Worm (Caenorhabditis elegans) whole organism, late embryonic: ENCODE data around the gene sca-1.

Experiments
- C08G9.2 ChIP-seq: sonication (generic microtip); optimal IDR thresholded peaks from 2 replicates; lab custom pipeline; 2016; ENCODE audit warnings: mild to moderate bottlenecking, missing genetic modification characterization, moderate library complexity, missing compliant biosample characterization
- C38D4.7 ChIP-seq: fragments of 200-800 bp; sonication (Bioruptor generic); optimal IDR thresholded peaks from 2 replicates; lab custom pipeline; 2018; ENCODE audit warnings: mild to moderate bottlenecking, missing genetic modification characterization, moderate library complexity, missing compliant biosample characterization
- F13H6.1 ChIP-seq: sonication (generic microtip); optimal IDR thresholded peaks from 2 replicates; lab custom pipeline; 2016; ENCODE audit warnings: missing genetic modification characterization, missing compliant biosample characterization
- K02D7.2 ChIP-seq: sonication (generic microtip); optimal IDR thresholded peaks from 2 replicates; lab custom pipeline; 2017; ENCODE audit warnings: mild to moderate bottlenecking, missing genetic modification characterization, missing compliant biosample characterization
- K09A11.1 ChIP-seq: sonication (generic microtip); optimal IDR thresholded peaks from 2 replicates; lab custom pipeline; 2017; ENCODE audit warnings: antibody characterized with exemption, mild to moderate bottlenecking, missing genetic modification characterization, missing compliant biosample characterization; ENCODE audit not compliant: insufficient read depth
- T23F11.4 ChIP-seq: fragments of 200-800 bp; sonication (Bioruptor generic); optimal IDR thresholded peaks from 2 replicates; lab custom pipeline; 2018; ENCODE audit warnings: mild to moderate bottlenecking, missing genetic modification characterization, missing compliant biosample characterization
- Y22D7AL.16 ChIP-seq: sonication (generic microtip); optimal IDR thresholded peaks from 2 replicates; lab custom pipeline; 2016; ENCODE audit warnings: missing genetic modification characterization, missing compliant biosample characterization
- ahr-1 ChIP-seq: sonication (generic microtip); optimal IDR thresholded peaks from 2 replicates; lab custom pipeline; 2016; ENCODE audit warnings: missing genetic modification characterization, missing compliant biosample characterization
- ama-1 ChIP-seq: fragments of 150-350 bp; optimal IDR thresholded peaks from 2 replicates; lab custom pipeline; 2014
- ceh-18 ChIP-seq: sonication (generic microtip); optimal IDR thresholded peaks from 2 replicates; lab custom pipeline; 2016; ENCODE audit warnings: missing genetic modification characterization, missing compliant biosample characterization
- ceh-19 ChIP-seq: fragments of 200-800 bp; sonication (Bioruptor generic); optimal IDR thresholded peaks from 2 replicates; lab custom pipeline; 2018; ENCODE audit warnings: mild to moderate bottlenecking, missing genetic modification characterization, missing compliant biosample characterization
- ceh-22 ChIP-seq: sonication (generic microtip); optimal IDR thresholded peaks from 2 replicates; lab custom pipeline; 2017; ENCODE audit warnings: missing biosample characterization, missing genetic modification characterization
- ceh-24 ChIP-seq: sonication (generic microtip); optimal IDR thresholded peaks from 2 replicates; lab custom pipeline; 2016; ENCODE audit warnings: mild to moderate bottlenecking, missing genetic modification characterization, missing compliant biosample characterization
- ceh-30 ChIP-seq: fragments of 150-350 bp; optimal IDR thresholded peaks from 2 replicates; lab custom pipeline; 2014; ENCODE audit warnings: missing biosample characterization, missing genetic modification characterization
- ceh-31 ChIP-seq: sonication (generic microtip); optimal IDR thresholded peaks from 2 replicates; lab custom pipeline; 2016; ENCODE audit warnings: missing genetic modification characterization, missing compliant biosample characterization
- ceh-34 ChIP-seq: sonication (generic microtip); optimal IDR thresholded peaks from 2 replicates; lab custom pipeline; 2016; ENCODE audit warnings: mild to moderate bottlenecking, missing genetic modification characterization, missing compliant biosample characterization
- ceh-9 ChIP-seq: sonication (generic microtip); optimal IDR thresholded peaks from 2 replicates; lab custom pipeline; 2016; ENCODE audit warnings: mild to moderate bottlenecking, missing genetic modification characterization, inconsistent platforms, missing compliant biosample characterization
- che-1 ChIP-seq: sonication (generic microtip); optimal IDR thresholded peaks from 2 replicates; lab custom pipeline; 2016; ENCODE audit warnings: mild to moderate bottlenecking, missing genetic modification characterization, missing compliant biosample characterization
- dmd-4 ChIP-seq: sonication (generic microtip); optimal IDR thresholded peaks from 2 replicates; lab custom pipeline; 2016; ENCODE audit warnings: borderline replicate concordance, missing genetic modification characterization, missing compliant biosample characterization
- dve-1 ChIP-seq: sonication (generic microtip); optimal IDR thresholded peaks from 2 replicates; lab custom pipeline; 2017; ENCODE audit warnings: antibody characterized with exemption, mild to moderate bottlenecking, missing genetic modification characterization, missing compliant biosample characterization
- elt-2 ChIP-seq: sonication (generic microtip); optimal IDR thresholded peaks from 2 replicates; lab custom pipeline; 2016; ENCODE audit warnings: missing genetic modification reagents, missing genetic modification characterization, missing compliant biosample characterization
- elt-4 ChIP-seq: sonication (generic microtip); optimal IDR thresholded peaks from 2 replicates; lab custom pipeline; 2016; ENCODE audit warnings: missing genetic modification characterization, missing compliant biosample characterization
- ets-4 ChIP-seq: sonication (generic microtip); optimal IDR thresholded peaks from 2 replicates; lab custom pipeline; 2016; ENCODE audit warnings: missing genetic modification characterization, missing compliant biosample characterization
- eyg-1 ChIP-seq: sonication (generic microtip); optimal IDR thresholded peaks from 2 replicates; lab custom pipeline; 2016; ENCODE audit warnings: missing genotype, missing genetic modification characterization, missing compliant biosample characterization
- fax-1 ChIP-seq: sonication (generic microtip); optimal IDR thresholded peaks from 2 replicates; lab custom pipeline; 2016; ENCODE audit warnings: missing genotype, missing genetic modification characterization, missing compliant biosample characterization
- fkh-10 ChIP-seq: fragments of 150-350 bp; optimal IDR thresholded peaks from 2 replicates; lab custom pipeline; 2014; ENCODE audit warnings: missing biosample characterization, missing genetic modification reagents, missing genetic modification characterization
- fkh-6 ChIP-seq: sonication (generic microtip); optimal IDR thresholded peaks from 2 replicates; lab custom pipeline; 2016; ENCODE audit warnings: missing genetic modification characterization, missing compliant biosample characterization
- gmeb-2 ChIP-seq: sonication (generic microtip); optimal IDR thresholded peaks from 2 replicates; lab custom pipeline; 2016; ENCODE audit warnings: missing genetic modification characterization, inconsistent platforms, missing compliant biosample characterization
- hlh-13 ChIP-seq: fragments of 200-800 bp; sonication (Bioruptor generic); optimal IDR thresholded peaks from 2 replicates; lab custom pipeline; 2018; ENCODE audit warnings: mild to moderate bottlenecking, missing genetic modification characterization, missing compliant biosample characterization
- hlh-8 ChIP-seq: sonication (generic microtip); optimal IDR thresholded peaks from 2 replicates; lab custom pipeline; 2016; ENCODE audit warnings: missing genotype, missing genetic modification characterization, missing compliant biosample characterization
- lim-6 ChIP-seq: sonication (generic microtip); optimal IDR thresholded peaks from 2 replicates; lab custom pipeline; 2016; ENCODE audit warnings: missing genetic modification characterization, missing compliant biosample characterization
- lin-11 ChIP-seq: fragments of 200-800 bp; sonication (Bioruptor generic); optimal IDR thresholded peaks from 2 replicates; lab custom pipeline; 2018; ENCODE audit warnings: mild to moderate bottlenecking, missing genetic modification characterization, missing compliant biosample characterization
- madf-2 ChIP-seq: sonication (generic microtip); optimal IDR thresholded peaks from 2 replicates; lab custom pipeline; 2017; ENCODE audit warnings: missing genetic modification characterization, missing compliant biosample characterization
- mec-3 ChIP-seq: sonication (generic microtip); optimal IDR thresholded peaks from 2 replicates; lab custom pipeline; 2016; ENCODE audit warnings: borderline replicate concordance, missing genetic modification characterization, missing compliant biosample characterization
- nfya-1 ChIP-seq: sonication (generic microtip); optimal IDR thresholded peaks from 2 replicates; lab custom pipeline; 2017; ENCODE audit warnings: missing genetic modification characterization, mild to moderate bottlenecking, missing compliant biosample characterization, antibody characterized with exemption, moderate library complexity
- nhr-11 ChIP-seq: fragments of 150-350 bp; optimal IDR thresholded peaks from 2 replicates; lab custom pipeline; 2014; ENCODE audit warnings: missing biosample characterization, missing genetic modification characterization
- nhr-232 ChIP-seq: sonication (generic microtip); optimal IDR thresholded peaks from 2 replicates; lab custom pipeline; 2016; ENCODE audit warnings: missing genetic modification characterization, missing compliant biosample characterization
- npax-4 ChIP-seq: sonication (generic microtip); optimal IDR thresholded peaks from 2 replicates; lab custom pipeline; 2016; ENCODE audit warnings: missing genetic modification characterization, missing compliant biosample characterization
- odd-2 ChIP-seq: sonication (generic microtip); optimal IDR thresholded peaks from 2 replicates; lab custom pipeline; 2017; ENCODE audit warnings: antibody characterized with exemption, mild to moderate bottlenecking, missing genetic modification characterization, missing compliant biosample characterization
- pag-3 ChIP-seq: sonication (generic microtip); optimal IDR thresholded peaks from 2 replicates; lab custom pipeline; 2016; ENCODE audit warnings: missing compliant biosample characterization, missing genetic modification characterization, borderline replicate concordance
- pat-9 ChIP-seq: fragments of 200-800 bp; sonication (Bioruptor generic); optimal IDR thresholded peaks from 2 replicates; lab custom pipeline; 2018; ENCODE audit warnings: mild to moderate bottlenecking, missing genetic modification characterization, moderate library complexity, missing compliant biosample characterization
- pax-1 ChIP-seq: fragments of 150-350 bp; optimal IDR thresholded peaks from 2 replicates; lab custom pipeline; 2014; ENCODE audit warnings: missing biosample characterization, missing genetic modification characterization
- pha-2 ChIP-seq: sonication (generic microtip); optimal IDR thresholded peaks from 2 replicates; lab custom pipeline; 2017; ENCODE audit warnings: mild to moderate bottlenecking, missing genetic modification characterization, missing compliant biosample characterization
- pha-4 ChIP-seq: fragments of 150-350 bp; optimal IDR thresholded peaks from 2 replicates; lab custom pipeline; 2018; ENCODE audit warnings: missing biosample characterization, missing genetic modification reagents, missing genetic modification characterization
- pqm-1 ChIP-seq: sonication (generic microtip); optimal IDR thresholded peaks from 2 replicates; lab custom pipeline; 2016; ENCODE audit warnings: missing genetic modification characterization, missing compliant biosample characterization
- pros-1 ChIP-seq: fragments of 150-350 bp; optimal IDR thresholded peaks from 2 replicates; lab custom pipeline; 2014; ENCODE audit warnings: missing biosample characterization, missing genetic modification reagents, missing genetic modification characterization
- sdc-2 ChIP-seq: sonication (generic microtip); optimal IDR thresholded peaks from 2 replicates; lab custom pipeline; 2016; ENCODE audit warnings: missing genotype, missing genetic modification characterization, missing compliant biosample characterization
- sox-4 ChIP-seq: sonication (generic microtip); optimal IDR thresholded peaks from 2 replicates; lab custom pipeline; 2017; ENCODE audit warnings: mild to moderate bottlenecking, missing genetic modification characterization, inconsistent platforms, missing compliant biosample characterization
- tbx-2 ChIP-seq: sonication (generic microtip); optimal IDR thresholded peaks from 2 replicates; lab custom pipeline; 2016; ENCODE audit warnings: missing genetic modification characterization, missing compliant biosample characterization
- tbx-7 ChIP-seq: sonication (generic microtip); optimal IDR thresholded peaks from 2 replicates; lab custom pipeline; 2016; ENCODE audit warnings: missing genotype, missing genetic modification characterization, missing compliant biosample characterization
- unc-3 ChIP-seq, 2 experiments: fragments of 200-800 bp in 1 of 2; sonication (Bioruptor generic) in 1 of 2; sonication (generic microtip) in 1 of 2; conservative IDR thresholded peaks in 1 of 2; optimal IDR thresholded peaks in 1 of 2; 2 replicates each; pipeline versions ENCODE4 v1.3.6 to Lab custom; 2016 to 2022; ENCODE audit warnings: missing compliant biosample characterization in 2 of 2, missing genetic modification characterization in 2 of 2, missing genetic modification reagents in 1 of 2
- unc-42 ChIP-seq: sonication (generic microtip); optimal IDR thresholded peaks from 2 replicates; lab custom pipeline; 2016; ENCODE audit warnings: missing genotype, missing genetic modification characterization, missing compliant biosample characterization
- unc-55 ChIP-seq: sonication (generic microtip); optimal IDR thresholded peaks from 2 replicates; lab custom pipeline; 2017; ENCODE audit warnings: missing biosample characterization, missing genetic modification reagents, missing genetic modification characterization
- ztf-16 ChIP-seq: sonication (generic microtip); optimal IDR thresholded peaks from 2 replicates; lab custom pipeline; 2017; ENCODE audit warnings: missing genetic modification characterization, missing compliant biosample characterization

The sca-1 gene

ce11 chrIII:10844873-10845272, 28.2 kb upstream of the sca-1 start, which contains the start of gene pde-12:
TSS of gene pde-12 (minus strand) at chrIII:10845020.
- TF ChIP-seq Y22D7AL.16 (tag; lab: Kevin White, UChicago) (no peak), odd-2 (tag; lab: Kevin White, UChicago) (no peak), madf-2 (tag; lab: Kevin White, UChicago) (no peak), ceh-24 (tag; lab: Kevin White, UChicago) (no peak), gmeb-2 (no peak), tbx-2 (no peak), ceh-9 (tag; lab: Kevin White, UChicago) (no peak), nhr-232 (tag; lab: Kevin White, UChicago) (no peak), fkh-6 (no peak), pag-3 (tag; lab: Kevin White, UChicago) (no peak), ets-4 (tag; lab: Kevin White, UChicago) (no peak), pax-1 (tag; lab: Kevin White, UChicago) (no peak), npax-4 (tag; lab: Kevin White, UChicago) (no peak), sox-4 (tag; lab: Kevin White, UChicago) (no peak), ama-1 (lab: Kevin White, UChicago) (no peak), hlh-13 (GFP tag; lab: Kevin White, UChicago) (no peak), unc-55 (GFP tag; lab: Kevin White, UChicago) (no peak), lin-11 (tag; lab: Kevin White, UChicago) (no peak), eyg-1 (tag; lab: Kevin White, UChicago) (no peak), F13H6.1 (tag; lab: Kevin White, UChicago) (no peak), elt-4 (no peak), K09A11.1 (tag; lab: Kevin White, UChicago) (no peak), pha-4 (tag; lab: Kevin White, UChicago) (no peak), ztf-16 (tag; lab: Kevin White, UChicago) (peak; percentile 44), elt-2 (peak; percentile 33), lim-6 (tag; lab: Kevin White, UChicago) (no peak), tbx-7 (tag; lab: Kevin White, UChicago) (no peak), mec-3 (tag; lab: Kevin White, UChicago) (no peak), ceh-19 (GFP tag; lab: Kevin White, UChicago) (no peak), nfya-1 (tag; lab: Kevin White, UChicago) (peak; percentile 79), sdc-2 (tag; lab: Kevin White, UChicago) (no peak), pqm-1 (no peak), che-1 (tag; lab: Kevin White, UChicago) (no peak), fkh-10 (GFP tag; lab: Kevin White, UChicago) (no peak), ceh-18 (tag; lab: Kevin White, UChicago) (peak; percentile 29), ceh-30 (tag; lab: Kevin White, UChicago) (no peak), pha-2 (tag; lab: Kevin White, UChicago) (no peak), K02D7.2 (tag; lab: Kevin White, UChicago) (no peak), ahr-1 (no peak), dve-1 (no peak), pros-1 (tag; lab: Kevin White, UChicago) (no peak), unc-3 (GFP tag; conservative IDR thresholded peaks at IDR 0.05; lab: Robert Waterston, UW) (no peak), unc-3 (tag; optimal IDR thresholded peaks at IDR 0.05; lab: Kevin White, UChicago) (no peak), dmd-4 (tag; lab: Kevin White, UChicago) (no peak), nhr-11 (tag; lab: Kevin White, UChicago) (no peak), T23F11.4 (GFP tag; lab: Kevin White, UChicago) (no peak), ceh-31 (peak; percentile 22), fax-1 (tag; lab: Kevin White, UChicago) (no peak), C08G9.2 (tag; lab: Kevin White, UChicago) (no peak), pat-9 (peak; percentile 16), ceh-22 (no peak), hlh-8 (tag; lab: Kevin White, UChicago) (no peak), ceh-34 (tag; lab: Kevin White, UChicago) (no peak), C38D4.7 (GFP tag; lab: Kevin White, UChicago) (no peak), unc-42 (tag; lab: Kevin White, UChicago) (peak; percentile 60)
